Worm (Caenorhabditis elegans): ENCODE results near the gene F13B9.2.
A peak's percentile ranks its signal among the peaks of the same experiment; 100 is the strongest.

The F13B9.2 gene

ce11 chrX:8252293-8252692 is 33.2 kb upstream of the F13B9.2 start, which contains the start of gene M60.6:
Gene M60.6, minus strand, starts transcription at chrX:8252458.
- no peak for TF ChIP-seq aly-1 (tag; optimal IDR thresholded peaks at IDR 0.05)
- no peak for TF ChIP-seq tbx-11 (GFP tag; IDR thresholded peaks at IDR 0.05)
- TF ChIP-seq F13C5.2 (tag; optimal IDR thresholded peaks at IDR 0.05) = peak; percentile 35
- TF ChIP-seq B0310.2 (tag; optimal IDR thresholded peaks at IDR 0.05) = no peak

ce11 chrX:8255433-8255832 is 30.1 kb upstream of the F13B9.2 start:
- TF ChIP-seq tra-4 (tag; optimal IDR thresholded peaks at IDR 0.05) (no peak), B0310.2 (tag; optimal IDR thresholded peaks at IDR 0.05) (no peak), ama-1 (optimal IDR thresholded peaks at IDR 0.05) (no peak), flt-1 (GFP tag; IDR thresholded peaks at IDR 0.05) (no peak), aly-1 (tag; optimal IDR thresholded peaks at IDR 0.05) (no peak), hmbx-1 (tag; optimal IDR thresholded peaks at IDR 0.05) (no peak), ceh-13 (GFP tag; optimal IDR thresholded peaks at IDR 0.05) (no peak), hmg-4 (GFP tag; optimal IDR thresholded peaks at IDR 0.05) (no peak), tbx-11 (GFP tag; IDR thresholded peaks at IDR 0.05) (no peak), ceh-36 (tag; optimal IDR thresholded peaks at IDR 0.05) (no peak), F13C5.2 (tag; optimal IDR thresholded peaks at IDR 0.05) (no peak), tbx-37 (GFP tag; conservative IDR thresholded peaks at IDR 0.05) (no peak), hnd-1 (tag; optimal IDR thresholded peaks at IDR 0.05) (no peak), pes-1 (GFP tag; IDR thresholded peaks at IDR 0.05) (no peak), scrt-1 (GFP tag; IDR thresholded peaks at IDR 0.05) (no peak), sea-1 (GFP tag; conservative IDR thresholded peaks at IDR 0.05) (no peak), ets-7 (tag; optimal IDR thresholded peaks at IDR 0.05) (no peak)

- TF ChIP-seq B0310.2 (tag; optimal IDR thresholded peaks at IDR 0.05) = no peak
- no peak for TF ChIP-seq sea-1 (GFP tag; conservative IDR thresholded peaks at IDR 0.05)
- TF ChIP-seq tbx-37 (GFP tag; conservative IDR thresholded peaks at IDR 0.05) = no peak
- TF ChIP-seq hmg-4 (GFP tag; optimal IDR thresholded peaks at IDR 0.05) = no peak
- no peak for TF ChIP-seq tra-4 (tag; optimal IDR thresholded peaks at IDR 0.05)
- no peak for TF ChIP-seq ceh-36 (tag; optimal IDR thresholded peaks at IDR 0.05)
- no peak for TF ChIP-seq aly-1 (tag; optimal IDR thresholded peaks at IDR 0.05)
- no peak for TF ChIP-seq hnd-1 (tag; optimal IDR thresholded peaks at IDR 0.05)
- TF ChIP-seq ama-1 (optimal IDR thresholded peaks at IDR 0.05) = no peak
These were observed 27.8 kb upstream of the F13B9.2 start for ce11 chrX:8257687-8258086.

ce11 chrX:8261125-8261684 is 24.3 kb upstream of the F13B9.2 start, which contains the start of gene M60.7:
Gene M60.7, minus strand, starts transcription at chrX:8261175.
- TF ChIP-seq B0310.2 (tag; optimal IDR thresholded peaks at IDR 0.05) (no peak), ceh-36 (tag; optimal IDR thresholded peaks at IDR 0.05) (no peak), scrt-1 (GFP tag; IDR thresholded peaks at IDR 0.05) (no peak), ets-7 (tag; optimal IDR thresholded peaks at IDR 0.05) (no peak), tra-4 (tag; optimal IDR thresholded peaks at IDR 0.05) (no peak), hmg-4 (GFP tag; optimal IDR thresholded peaks at IDR 0.05) (no peak), tbx-37 (GFP tag; conservative IDR thresholded peaks at IDR 0.05) (no peak), ceh-13 (GFP tag; optimal IDR thresholded peaks at IDR 0.05) (no peak), ama-1 (optimal IDR thresholded peaks at IDR 0.05) (no peak), flt-1 (GFP tag; IDR thresholded peaks at IDR 0.05) (no peak), aly-1 (tag; optimal IDR thresholded peaks at IDR 0.05) (no peak), hmbx-1 (tag; optimal IDR thresholded peaks at IDR 0.05) (no peak), F13C5.2 (tag; optimal IDR thresholded peaks at IDR 0.05) (no peak), sea-1 (GFP tag; conservative IDR thresholded peaks at IDR 0.05) (no peak), pes-1 (GFP tag; IDR thresholded peaks at IDR 0.05) (no peak), tbx-11 (GFP tag; IDR thresholded peaks at IDR 0.05) (no peak), hnd-1 (tag; optimal IDR thresholded peaks at IDR 0.05) (no peak)

ce11 chrX:8262734-8263133 is 22.7 kb upstream of the F13B9.2 start:
- TF ChIP-seq tbx-11 (GFP tag; IDR thresholded peaks at IDR 0.05) = no peak
- no peak for TF ChIP-seq tbx-37 (GFP tag; conservative IDR thresholded peaks at IDR 0.05)
- TF ChIP-seq flt-1 (GFP tag; IDR thresholded peaks at IDR 0.05) = no peak
- TF ChIP-seq ceh-36 (tag; optimal IDR thresholded peaks at IDR 0.05) = no peak
- no peak for TF ChIP-seq aly-1 (tag; optimal IDR thresholded peaks at IDR 0.05)
- no peak for TF ChIP-seq tra-4 (tag; optimal IDR thresholded peaks at IDR 0.05)
- no peak for TF ChIP-seq scrt-1 (GFP tag; IDR thresholded peaks at IDR 0.05)
- no peak for TF ChIP-seq pes-1 (GFP tag; IDR thresholded peaks at IDR 0.05)
- TF ChIP-seq ama-1 (optimal IDR thresholded peaks at IDR 0.05) = no peak
- TF ChIP-seq ceh-13 (GFP tag; optimal IDR thresholded peaks at IDR 0.05) = no peak
- TF ChIP-seq hmbx-1 (tag; optimal IDR thresholded peaks at IDR 0.05) = no peak
- no peak for TF ChIP-seq sea-1 (GFP tag; conservative IDR thresholded peaks at IDR 0.05)
- TF ChIP-seq F13C5.2 (tag; optimal IDR thresholded peaks at IDR 0.05) = no peak
- no peak for TF ChIP-seq hnd-1 (tag; optimal IDR thresholded peaks at IDR 0.05)
- no peak for TF ChIP-seq hmg-4 (GFP tag; optimal IDR thresholded peaks at IDR 0.05)

ce11 chrX:8268083-8268482 is 17.4 kb upstream of the F13B9.2 start:
- no peak for TF ChIP-seq ceh-13 (GFP tag; optimal IDR thresholded peaks at IDR 0.05)
- TF ChIP-seq scrt-1 (GFP tag; IDR thresholded peaks at IDR 0.05) = no peak
- TF ChIP-seq hmg-4 (GFP tag; optimal IDR thresholded peaks at IDR 0.05) = no peak
- no peak for TF ChIP-seq ets-7 (tag; optimal IDR thresholded peaks at IDR 0.05)
- no peak for TF ChIP-seq sea-1 (GFP tag; conservative IDR thresholded peaks at IDR 0.05)
- TF ChIP-seq tbx-37 (GFP tag; conservative IDR thresholded peaks at IDR 0.05) = no peak
- no peak for TF ChIP-seq hmbx-1 (tag; optimal IDR thresholded peaks at IDR 0.05)
- no peak for TF ChIP-seq aly-1 (tag; optimal IDR thresholded peaks at IDR 0.05)
- TF ChIP-seq B0310.2 (tag; optimal IDR thresholded peaks at IDR 0.05) = no peak
- TF ChIP-seq hnd-1 (tag; optimal IDR thresholded peaks at IDR 0.05) = no peak
- no peak for TF ChIP-seq tbx-11 (GFP tag; IDR thresholded peaks at IDR 0.05)
- TF ChIP-seq flt-1 (GFP tag; IDR thresholded peaks at IDR 0.05) = no peak
- TF ChIP-seq pes-1 (GFP tag; IDR thresholded peaks at IDR 0.05) = no peak
- TF ChIP-seq ceh-36 (tag; optimal IDR thresholded peaks at IDR 0.05) = no peak
- TF ChIP-seq ama-1 (optimal IDR thresholded peaks at IDR 0.05) = no peak
- TF ChIP-seq F13C5.2 (tag; optimal IDR thresholded peaks at IDR 0.05) = no peak

ce11 chrX:8270971-8271553 is 14.4 kb upstream of the F13B9.2 start, which contains the start of gene cutl-29:
Gene cutl-29, minus strand, starts transcription at chrX:8271021.
- TF ChIP-seq ceh-13 (GFP tag; optimal IDR thresholded peaks at IDR 0.05) = no peak
- TF ChIP-seq scrt-1 (GFP tag; IDR thresholded peaks at IDR 0.05) = no peak
